Worm (Caenorhabditis elegans) whole organism, L3 larva: Measurements from ENCODE around the gene ZK632.12.

Experiments
- R02D3.7 ChIP-seq: fragments of 150-350 bp; optimal IDR thresholded peaks from 2 replicates; lab custom pipeline; 2014; ENCODE audit warnings: missing biosample characterization, missing genetic modification characterization
- ZK546.5 ChIP-seq: sonication (generic microtip); optimal IDR thresholded peaks from 2 replicates; lab custom pipeline; 2017; ENCODE audit warnings: missing biosample characterization, missing genetic modification characterization
- aly-2 ChIP-seq: fragments of 150-350 bp; optimal IDR thresholded peaks from 2 replicates; lab custom pipeline; 2014; ENCODE audit warnings: missing biosample characterization, missing genetic modification characterization
- ama-1 ChIP-seq: fragments of 150-350 bp; optimal IDR thresholded peaks from 2 replicates; lab custom pipeline; 2018
- ceh-16 ChIP-seq: sonication (generic microtip); optimal IDR thresholded peaks from 2 replicates; lab custom pipeline; 2017; ENCODE audit warnings: missing biosample characterization, missing genetic modification characterization
- ceh-82 ChIP-seq: fragments of 150-350 bp; optimal IDR thresholded peaks from 2 replicates; lab custom pipeline; 2014; ENCODE audit warnings: missing biosample characterization, missing genetic modification characterization
- ceh-9 ChIP-seq: sonication (generic microtip); optimal IDR thresholded peaks from 2 replicates; lab custom pipeline; 2018; ENCODE audit warnings: missing biosample characterization, missing genetic modification characterization
- daf-12 ChIP-seq: fragments of 150-350 bp; optimal IDR thresholded peaks from 2 replicates; lab custom pipeline; 2014; ENCODE audit warnings: missing biosample characterization, missing genetic modification reagents, missing genetic modification characterization
- egl-5 ChIP-seq: fragments of 150-350 bp; optimal IDR thresholded peaks from 2 replicates; lab custom pipeline; 2017; ENCODE audit warnings: missing biosample characterization, missing genetic modification reagents, missing genetic modification characterization, inconsistent platforms
- elt-1 ChIP-seq: fragments of 150-350 bp; optimal IDR thresholded peaks from 2 replicates; lab custom pipeline; 2014; ENCODE audit warnings: missing biosample characterization, missing genetic modification characterization
- elt-2 ChIP-seq: sonication (generic microtip); optimal IDR thresholded peaks from 2 replicates; lab custom pipeline; 2016; ENCODE audit warnings: missing genetic modification reagents, mild to moderate bottlenecking, missing genetic modification characterization, missing compliant biosample characterization
- elt-3 ChIP-seq, 3 experiments: fragments of 150-350 bp in 1 of 3; sonication (generic microtip) in 2 of 3; optimal IDR thresholded peaks; 2 replicates in 2 of 3; 4 replicates in 1 of 3; lab custom pipeline; 2014 to 2017; ENCODE audit warnings: missing biosample characterization in 3 of 3, missing genetic modification characterization in 3 of 3
- eor-1 ChIP-seq, 2 experiments: fragments of 150-350 bp; optimal IDR thresholded peaks; 2 replicates each; lab custom pipeline; 2014 to 2018; ENCODE audit warnings: missing biosample characterization in 2 of 2, missing genetic modification characterization in 2 of 2
- fkh-10 ChIP-seq: sonication (generic microtip); optimal IDR thresholded peaks from 2 replicates; lab custom pipeline; 2017; ENCODE audit warnings: missing biosample characterization, missing genetic modification reagents, missing genetic modification characterization
- fkh-2 ChIP-seq: fragments of 150-350 bp; optimal IDR thresholded peaks from 2 replicates; lab custom pipeline; 2014; ENCODE audit warnings: missing biosample characterization, missing genetic modification reagents, missing genetic modification characterization
- fos-1 ChIP-seq: fragments of 150-350 bp; optimal IDR thresholded peaks from 2 replicates; lab custom pipeline; 2014; ENCODE audit warnings: missing biosample characterization, missing genetic modification characterization
- hmg-11 ChIP-seq: sonication (generic microtip); optimal IDR thresholded peaks from 2 replicates; lab custom pipeline; 2016; ENCODE audit warnings: missing genetic modification characterization, missing compliant biosample characterization
- jun-1 ChIP-seq: fragments of 150-350 bp; optimal IDR thresholded peaks from 2 replicates; lab custom pipeline; 2014; ENCODE audit warnings: missing biosample characterization, missing genetic modification reagents, missing genetic modification characterization
- lin-15B ChIP-seq: fragments of 150-350 bp; optimal IDR thresholded peaks from 2 replicates; lab custom pipeline; 2014; ENCODE audit warnings: missing biosample characterization, missing genetic modification characterization
- lin-39 ChIP-seq: fragments of 150-350 bp; optimal IDR thresholded peaks from 2 replicates; lab custom pipeline; 2018; ENCODE audit warnings: missing biosample characterization, missing genetic modification reagents, missing genetic modification characterization
- lsy-12 ChIP-seq: sonication (generic microtip); optimal IDR thresholded peaks from 2 replicates; lab custom pipeline; 2016; ENCODE audit warnings: mild to moderate bottlenecking, missing genetic modification characterization, missing compliant biosample characterization
- mdl-1 ChIP-seq: fragments of 150-350 bp; optimal IDR thresholded peaks from 2 replicates; lab custom pipeline; 2014; ENCODE audit warnings: missing biosample characterization, missing genetic modification characterization
- nfya-1 ChIP-seq: sonication (generic microtip); optimal IDR thresholded peaks from 2 replicates; lab custom pipeline; 2017; ENCODE audit warnings: missing genetic modification characterization, mild to moderate bottlenecking, missing compliant biosample characterization, antibody characterized with exemption, moderate library complexity; ENCODE audit not compliant: insufficient read depth
- nhr-11 ChIP-seq: fragments of 150-350 bp; optimal IDR thresholded peaks from 2 replicates; lab custom pipeline; 2014; ENCODE audit warnings: missing biosample characterization, missing genetic modification characterization
- nhr-12 ChIP-seq: fragments of 150-350 bp; optimal IDR thresholded peaks from 2 replicates; lab custom pipeline; 2014; ENCODE audit warnings: missing biosample characterization, missing genetic modification characterization
- nhr-23 ChIP-seq: fragments of 150-350 bp; optimal IDR thresholded peaks from 2 replicates; lab custom pipeline; 2014; ENCODE audit warnings: missing biosample characterization, missing genetic modification reagents, missing genetic modification characterization
- nhr-237 ChIP-seq: fragments of 150-350 bp; optimal IDR thresholded peaks from 2 replicates; lab custom pipeline; 2014; ENCODE audit warnings: missing biosample characterization, missing genetic modification characterization
- nhr-25 ChIP-seq: sonication (generic microtip); optimal IDR thresholded peaks from 2 replicates; lab custom pipeline; 2017; ENCODE audit warnings: missing biosample characterization, missing genetic modification characterization
- nhr-43 ChIP-seq: sonication (generic microtip); optimal IDR thresholded peaks from 2 replicates; lab custom pipeline; 2016; ENCODE audit warnings: mild to moderate bottlenecking, missing genetic modification characterization, missing compliant biosample characterization; ENCODE audit not compliant: poor library complexity, severe bottlenecking
- nhr-76 ChIP-seq: fragments of 150-350 bp; sonication (generic microtip); optimal IDR thresholded peaks from 5 replicates; lab custom pipeline; 2014; ENCODE audit warnings: missing biosample characterization, missing genetic modification characterization
- nhr-77 ChIP-seq: fragments of 150-350 bp; optimal IDR thresholded peaks from 2 replicates; lab custom pipeline; 2014; ENCODE audit warnings: missing biosample characterization, missing genetic modification characterization
- pha-4 ChIP-seq: fragments of 150-350 bp; optimal IDR thresholded peaks from 2 replicates; lab custom pipeline; 2014; ENCODE audit warnings: missing biosample characterization, missing genetic modification reagents, missing genetic modification characterization
- pqm-1 ChIP-seq: fragments of 150-350 bp; optimal IDR thresholded peaks from 2 replicates; lab custom pipeline; 2017; ENCODE audit warnings: missing biosample characterization, missing genetic modification characterization, inconsistent platforms
- sea-2 ChIP-seq: fragments of 150-350 bp; sonication (generic microtip); optimal IDR thresholded peaks from 4 replicates; lab custom pipeline; 2014; ENCODE audit warnings: missing biosample characterization, missing genetic modification reagents, missing genetic modification characterization
- snpc-4 ChIP-seq: fragments of 150-350 bp; optimal IDR thresholded peaks from 2 replicates; lab custom pipeline; 2014; ENCODE audit warnings: missing biosample characterization, missing genetic modification characterization
- unc-62 ChIP-seq: fragments of 150-350 bp; sonication (generic microtip); optimal IDR thresholded peaks from 4 replicates; lab custom pipeline; 2014; ENCODE audit warnings: missing biosample characterization, missing genetic modification reagents, missing genetic modification characterization
- zag-1 ChIP-seq: fragments of 150-350 bp; optimal IDR thresholded peaks from 2 replicates; lab custom pipeline; 2014; ENCODE audit warnings: missing biosample characterization, missing genetic modification characterization
- ztf-4 ChIP-seq: fragments of 150-350 bp; optimal IDR thresholded peaks from 2 replicates; lab custom pipeline; 2014; ENCODE audit warnings: missing biosample characterization, missing genetic modification characterization

ZK632.12 gene

ce11 chrIII:9802045-9802444 lies 28.6 kb upstream of the ZK632.12 start:
- TF ChIP-seq unc-62 (GFP tag; lab: Kevin White, UChicago) (no peak), ama-1 (lab: Kevin White, UChicago) (peak; percentile 50)

ce11 chrIII:9804997-9805610 lies 25.5 kb upstream of the ZK632.12 start, which contains the start of gene riok-3:
Gene riok-3, minus strand, starts transcription at chrIII:9805011.
- TF ChIP-seq nhr-12 (tag; lab: Kevin White, UChicago) = no peak
- no peak for TF ChIP-seq sea-2 (GFP tag; lab: Kevin White, UChicago)
- no peak for TF ChIP-seq mdl-1 (tag; lab: Kevin White, UChicago)
- no peak for TF ChIP-seq R02D3.7 (tag; lab: Kevin White, UChicago)
- TF ChIP-seq elt-3 (tag; optimal IDR thresholded peaks at IDR 0.05; lab: Kevin White, UChicago) = no peak
- no peak for TF ChIP-seq ZK546.5
- TF ChIP-seq ceh-82 = no peak
- no peak for TF ChIP-seq hmg-11 (tag; lab: Kevin White, UChicago)
- TF ChIP-seq nhr-76 (tag; lab: Kevin White, UChicago) = no peak
- no peak for TF ChIP-seq fkh-10 (GFP tag; lab: Kevin White, UChicago)
- TF ChIP-seq nfya-1 (tag; lab: Kevin White, UChicago) = peak; percentile 12
- no peak for TF ChIP-seq pha-4 (tag; lab: Kevin White, UChicago)
- TF ChIP-seq lsy-12 (tag; lab: Kevin White, UChicago) = no peak
- peak; percentile 62 for TF ChIP-seq ama-1 (lab: Kevin White, UChicago)
- TF ChIP-seq ztf-4 = no peak
- TF ChIP-seq elt-1 = no peak
- no peak for TF ChIP-seq lin-15B (tag; lab: Kevin White, UChicago)
- no peak for TF ChIP-seq unc-62 (GFP tag; lab: Kevin White, UChicago)
- peak; percentile 33 for TF ChIP-seq nhr-25 (tag; lab: Kevin White, UChicago)
- TF ChIP-seq aly-2 (tag; lab: Kevin White, UChicago) = no peak
- TF ChIP-seq ceh-9 (tag; lab: Kevin White, UChicago) = no peak
- no peak for TF ChIP-seq jun-1 (tag; lab: Kevin White, UChicago)
- no peak for TF ChIP-seq daf-12 (tag; lab: Kevin White, UChicago)
- TF ChIP-seq nhr-237 (tag; lab: Kevin White, UChicago) = no peak
- TF ChIP-seq fkh-2 = no peak
- peak; percentile 36 for TF ChIP-seq nhr-23 (tag; lab: Kevin White, UChicago)
- no peak for TF ChIP-seq eor-1 (tag; optimal IDR thresholded peaks at IDR 0.05; lab: Kevin White, UChicago)
- TF ChIP-seq zag-1 (tag; lab: Kevin White, UChicago) = no peak
- no peak for TF ChIP-seq nhr-11 (tag; lab: Kevin White, UChicago)
- no peak for TF ChIP-seq nhr-43 (tag; lab: Kevin White, UChicago)
- TF ChIP-seq lin-39 (tag; lab: Kevin White, UChicago) = no peak
- TF ChIP-seq fos-1 (tag; lab: Kevin White, UChicago) = no peak
- TF ChIP-seq ceh-16 (tag; lab: Kevin White, UChicago) = no peak
- TF ChIP-seq elt-2 (tag; lab: Kevin White, UChicago) = peak; percentile 20

ce11 chrIII:9806968-9807559 lies 23.5 kb upstream of the ZK632.12 start, which contains the start of gene ZK632.4:
Gene ZK632.4, minus strand, starts transcription at chrIII:9807454.
- TF ChIP-seq nhr-77 (tag; lab: Kevin White, UChicago) (no peak), fos-1 (tag; lab: Kevin White, UChicago) (no peak), nhr-23 (tag; lab: Kevin White, UChicago) (peak; percentile 53), nhr-25 (tag; lab: Kevin White, UChicago) (peak; percentile 26)

ce11 chrIII:9807560-9808046 lies 23.0 kb upstream of the ZK632.12 start:
- TF ChIP-seq nfya-1 (tag; lab: Kevin White, UChicago) = peak; percentile 10
- peak; percentile 65 for TF ChIP-seq elt-2 (tag; lab: Kevin White, UChicago)
- peak; percentile 49 for TF ChIP-seq nhr-23 (tag; lab: Kevin White, UChicago)
- peak; percentile 80 for TF ChIP-seq nhr-43 (tag; lab: Kevin White, UChicago)
- TF ChIP-seq ama-1 (lab: Kevin White, UChicago) = peak; percentile 82
- peak; percentile 67 for TF ChIP-seq nhr-25 (tag; lab: Kevin White, UChicago)
- peak; percentile 48 for TF ChIP-seq pqm-1
- TF ChIP-seq jun-1 (tag; lab: Kevin White, UChicago) = peak; percentile 55
- no peak for TF ChIP-seq snpc-4
- no peak for TF ChIP-seq egl-5 (tag; lab: Kevin White, UChicago)
- peak; percentile 32 for TF ChIP-seq mdl-1 (tag; lab: Kevin White, UChicago)
